Worm (Caenorhabditis elegans) whole organism, L1 larva: ENCODE results near the gene acp-3.
A peak's percentile ranks its signal among the peaks of the same experiment; 100 is the strongest.

Experiments used
- C16A3.4 ChIP-seq: fragments of 150-350 bp; optimal IDR thresholded peaks from 2 replicates; lab custom pipeline; 2014; ENCODE audit warnings: missing biosample characterization, missing genetic modification characterization
- F16B12.6 ChIP-seq: fragments of 150-350 bp; optimal IDR thresholded peaks from 2 replicates; lab custom pipeline; 2014; ENCODE audit warnings: missing biosample characterization, missing genetic modification characterization
- alr-1 ChIP-seq: fragments of 200-800 bp; sonication (Bioruptor generic); optimal IDR thresholded peaks from 2 replicates; lab custom pipeline; 2018; ENCODE audit warnings: borderline replicate concordance, mild to moderate bottlenecking, missing genetic modification characterization, missing compliant biosample characterization
- ama-1 ChIP-seq: fragments of 150-350 bp; optimal IDR thresholded peaks from 2 replicates; lab custom pipeline; 2014
- ceh-63 ChIP-seq: fragments of 200-800 bp; sonication (Bioruptor generic); optimal IDR thresholded peaks from 2 replicates; lab custom pipeline; 2018; ENCODE audit warnings: mild to moderate bottlenecking, missing genetic modification characterization, missing compliant biosample characterization
- ceh-8 ChIP-seq: fragments of 200-800 bp; sonication (Bioruptor generic); optimal IDR thresholded peaks from 2 replicates; lab custom pipeline; 2018; ENCODE audit warnings: mild to moderate bottlenecking, missing genetic modification characterization, moderate library complexity, missing compliant biosample characterization
- ces-1 ChIP-seq: fragments of 150-350 bp; optimal IDR thresholded peaks from 2 replicates; lab custom pipeline; 2014; ENCODE audit warnings: missing biosample characterization, missing genetic modification reagents, missing genetic modification characterization
- efl-1 ChIP-seq, 4 experiments: fragments of 150-350 bp; optimal IDR thresholded peaks in 3 of 4; peaks in 1 of 4; 1 replicate in 1 of 4; 2 replicates in 3 of 4; lab custom pipeline; 2014; ENCODE audit warnings: missing biosample characterization in 2 of 4, missing genetic modification characterization in 2 of 4, missing genetic modification reagents in 2 of 4
- elt-2 ChIP-seq: sonication (generic microtip); optimal IDR thresholded peaks from 2 replicates; lab custom pipeline; 2016; ENCODE audit warnings: missing genetic modification characterization, mild to moderate bottlenecking, inconsistent platforms, missing compliant biosample characterization, missing genetic modification reagents
- elt-3 ChIP-seq, 6 experiments: fragments of 150-350 bp in 1 of 6; sonication (generic microtip); optimal IDR thresholded peaks; 2 replicates each; lab custom pipeline; 2017 to 2018; ENCODE audit warnings: missing biosample characterization in 6 of 6, missing genetic modification characterization in 6 of 6, inconsistent platforms in 1 of 6
- ets-5 ChIP-seq: fragments of 200-800 bp; sonication (Bioruptor generic); IDR thresholded peaks from 2 replicates; pipeline ENCODE4 v1.3.6; 2022; ENCODE audit warnings: missing genetic modification characterization, missing compliant biosample characterization
- fkh-10 ChIP-seq: sonication (generic microtip); optimal IDR thresholded peaks from 2 replicates; lab custom pipeline; 2017; ENCODE audit warnings: missing biosample characterization, missing genetic modification reagents, missing genetic modification characterization
- fkh-8 ChIP-seq: sonication (generic microtip); optimal IDR thresholded peaks from 2 replicates; lab custom pipeline; 2016; ENCODE audit warnings: mild to moderate bottlenecking, missing genetic modification characterization, missing compliant biosample characterization
- fos-1 ChIP-seq: fragments of 150-350 bp; optimal IDR thresholded peaks from 2 replicates; lab custom pipeline; 2014; ENCODE audit warnings: missing biosample characterization, missing genetic modification characterization
- hlh-17 ChIP-seq: fragments of 200-800 bp; sonication (Bioruptor generic); optimal IDR thresholded peaks from 2 replicates; lab custom pipeline; 2018; ENCODE audit warnings: missing genetic modification characterization, mild to moderate bottlenecking, missing compliant biosample characterization, moderate library complexity, borderline replicate concordance
- jun-1 ChIP-seq: fragments of 150-350 bp; optimal IDR thresholded peaks from 2 replicates; lab custom pipeline; 2014; ENCODE audit warnings: missing biosample characterization, missing genetic modification reagents, missing genetic modification characterization
- lir-3 ChIP-seq: sonication (generic microtip); optimal IDR thresholded peaks from 2 replicates; lab custom pipeline; 2016; ENCODE audit warnings: mild to moderate bottlenecking, missing genetic modification characterization, moderate library complexity, missing compliant biosample characterization; ENCODE audit not compliant: poor library complexity
- mdl-1 ChIP-seq, 2 experiments: fragments of 150-350 bp; optimal IDR thresholded peaks; 2 replicates each; lab custom pipeline; 2014 to 2017; ENCODE audit warnings: missing biosample characterization in 2 of 2, missing genetic modification characterization in 2 of 2, inconsistent platforms in 1 of 2
- mef-2 ChIP-seq: fragments of 150-350 bp; optimal IDR thresholded peaks from 2 replicates; lab custom pipeline; 2014; ENCODE audit warnings: missing biosample characterization, missing genetic modification characterization
- nhr-12 ChIP-seq: sonication (generic microtip); optimal IDR thresholded peaks from 2 replicates; lab custom pipeline; 2017; ENCODE audit warnings: missing biosample characterization, missing genetic modification characterization
- nhr-20 ChIP-seq: sonication (generic microtip); optimal IDR thresholded peaks from 2 replicates; lab custom pipeline; 2016; ENCODE audit warnings: mild to moderate bottlenecking, missing genetic modification characterization, missing compliant biosample characterization
- nhr-237 ChIP-seq: fragments of 150-350 bp; optimal IDR thresholded peaks from 2 replicates; lab custom pipeline; 2014; ENCODE audit warnings: missing biosample characterization, missing genetic modification characterization
- nhr-71 ChIP-seq: sonication (generic microtip); optimal IDR thresholded peaks from 2 replicates; lab custom pipeline; 2016; ENCODE audit warnings: mild to moderate bottlenecking, missing genetic modification characterization, moderate library complexity, missing compliant biosample characterization
- nhr-85 ChIP-seq: sonication (generic microtip); peaks from one replicate; lab custom pipeline; 2016; ENCODE audit warnings: missing genetic modification characterization, inconsistent platforms, missing compliant biosample characterization
- pax-3 ChIP-seq: fragments of 200-800 bp; sonication (Bioruptor generic); optimal IDR thresholded peaks from 2 replicates; lab custom pipeline; 2018; ENCODE audit warnings: mild to moderate bottlenecking, missing genetic modification characterization, moderate library complexity, missing compliant biosample characterization
- skn-1 ChIP-seq: fragments of 150-350 bp; optimal IDR thresholded peaks from 2 replicates; lab custom pipeline; 2014; ENCODE audit warnings: missing biosample characterization, missing genetic modification characterization
- snu-23 ChIP-seq: sonication (generic microtip); optimal IDR thresholded peaks from 2 replicates; lab custom pipeline; 2016; ENCODE audit warnings: missing genetic modification characterization, missing compliant biosample characterization
- tbx-2 ChIP-seq: sonication (generic microtip); optimal IDR thresholded peaks from 2 replicates; lab custom pipeline; 2016; ENCODE audit warnings: missing genetic modification characterization, missing compliant biosample characterization
- unc-130 ChIP-seq: fragments of 150-350 bp; optimal IDR thresholded peaks from 2 replicates; lab custom pipeline; 2017; ENCODE audit warnings: missing biosample characterization, missing genetic modification characterization, inconsistent platforms
- unc-62 ChIP-seq: fragments of 150-350 bp; optimal IDR thresholded peaks from 2 replicates; lab custom pipeline; 2014; ENCODE audit warnings: missing biosample characterization, missing genetic modification reagents, missing genetic modification characterization
- xbp-1 ChIP-seq: sonication (generic microtip); optimal IDR thresholded peaks from 2 replicates; lab custom pipeline; 2016; ENCODE audit warnings: missing genetic modification characterization, missing compliant biosample characterization
- zip-4 ChIP-seq: fragments of 200-800 bp; sonication (Bioruptor generic); optimal IDR thresholded peaks from 2 replicates; lab custom pipeline; 2018; ENCODE audit warnings: mild to moderate bottlenecking, missing genetic modification characterization, moderate library complexity, missing compliant biosample characterization

The acp-3 gene

ce11 chrII:8404748-8405147 is 32.2 kb downstream of the acp-3 start, which contains the start of gene skpo-1:
Gene skpo-1, minus strand, starts transcription at chrII:8404848.
- TF ChIP-seq unc-130, result no peak
- no peak for TF ChIP-seq efl-1 (optimal IDR thresholded peaks at IDR 0.05; lab: Kevin White, UChicago)
- TF ChIP-seq efl-1 (GFP tag; optimal IDR thresholded peaks at IDR 0.05 in 1 of 2; lab: Kevin White, UChicago), result peak in 1 of 2 experiments; percentile 10

DNA sequence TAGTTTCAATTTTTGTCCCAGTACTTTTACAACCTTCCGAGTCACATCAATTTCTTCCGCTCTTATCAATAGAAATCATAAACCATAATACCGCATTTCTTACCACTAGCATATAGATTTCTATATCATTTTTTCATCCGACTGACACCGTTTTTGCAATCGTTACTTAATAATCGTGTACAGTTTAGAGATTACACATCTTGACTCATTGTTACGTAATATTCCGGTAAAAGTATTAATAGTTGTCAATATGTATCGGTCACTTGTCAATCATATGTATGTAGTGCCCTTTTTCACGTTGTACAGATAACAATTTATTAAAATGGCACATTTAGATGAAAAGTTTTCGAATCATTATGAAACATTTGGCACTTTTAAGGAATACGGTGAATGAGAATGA is 36.9 kb downstream of the acp-3 start:
- TF ChIP-seq nhr-237 (tag; lab: Kevin White, UChicago), result no peak
- no peak for TF ChIP-seq tbx-2 (tag; lab: Kevin White, UChicago)
- no peak for TF ChIP-seq nhr-20 (tag; lab: Kevin White, UChicago)
- TF ChIP-seq jun-1 (tag; lab: Kevin White, UChicago), result peak; percentile 48
- no peak for TF ChIP-seq alr-1 (tag; lab: Kevin White, UChicago)
- TF ChIP-seq elt-2 (tag; lab: Kevin White, UChicago), result peak; percentile 77
- TF ChIP-seq, all 84 proteins: peak for 2

DNA sequence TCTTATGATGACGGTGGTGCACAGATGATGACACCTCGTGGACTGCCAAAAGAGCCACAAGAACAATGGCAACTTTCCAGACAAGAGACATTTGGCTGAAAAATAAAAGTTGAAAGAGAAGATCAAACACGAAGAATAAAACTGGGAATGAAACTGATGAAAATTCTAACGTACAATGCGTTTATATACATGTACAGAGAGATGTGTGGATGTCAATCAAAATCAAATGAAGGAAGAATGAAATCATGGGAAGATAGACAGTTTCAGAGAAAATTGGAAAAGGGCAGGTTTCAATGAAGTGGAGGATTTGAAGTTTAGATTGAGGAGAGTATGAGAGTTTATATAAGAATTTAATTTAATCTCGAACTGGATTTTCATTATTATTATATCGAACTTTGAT is 37.9 kb downstream of the acp-3 start, which contains the start of gene dod-23:
Gene dod-23, minus strand, starts transcription at position 101 of the 400 bp plus-strand sequence.
- TF ChIP-seq xbp-1 (no peak), pax-3 (tag; lab: Kevin White, UChicago) (no peak), fkh-10 (GFP tag; lab: Kevin White, UChicago) (no peak), ets-5 (GFP tag; lab: Robert Waterston, UW) (no peak), zip-4 (no peak), unc-62 (GFP tag; lab: Kevin White, UChicago) (no peak), ama-1 (no peak), C16A3.4 (no peak), lir-3 (tag; lab: Kevin White, UChicago) (no peak), mdl-1 (tag; optimal IDR thresholded peaks at IDR 0.05; lab: Kevin White, UChicago) (no peak), elt-3 (tag; optimal IDR thresholded peaks at IDR 0.05; lab: Kevin White, UChicago) (no peak), F16B12.6 (no peak), mef-2 (tag; lab: Kevin White, UChicago) (no peak), snu-23 (GFP tag; lab: Kevin White, UChicago) (no peak), nhr-85 (tag; lab: Kevin White, UChicago) (no peak), ces-1 (GFP tag; lab: Kevin White, UChicago) (no peak), hlh-17 (GFP tag; lab: Kevin White, UChicago) (no peak)

ce11 chrII:8396041-8396440 is 40.9 kb downstream of the acp-3 start, which contains the start of gene F49E12.7:
Gene F49E12.7, minus strand, starts transcription at chrII:8396141.
- TF ChIP-seq efl-1 (optimal IDR thresholded peaks at IDR 0.05; lab: Kevin White, UChicago) (no peak), efl-1 (GFP tag; optimal IDR thresholded peaks at IDR 0.05 in 1 of 2; lab: Kevin White, UChicago) (no peak), ceh-8 (GFP tag; lab: Kevin White, UChicago) (peak; percentile 47)
- TF ChIP-seq, all 84 proteins: peak for 1

DNA sequence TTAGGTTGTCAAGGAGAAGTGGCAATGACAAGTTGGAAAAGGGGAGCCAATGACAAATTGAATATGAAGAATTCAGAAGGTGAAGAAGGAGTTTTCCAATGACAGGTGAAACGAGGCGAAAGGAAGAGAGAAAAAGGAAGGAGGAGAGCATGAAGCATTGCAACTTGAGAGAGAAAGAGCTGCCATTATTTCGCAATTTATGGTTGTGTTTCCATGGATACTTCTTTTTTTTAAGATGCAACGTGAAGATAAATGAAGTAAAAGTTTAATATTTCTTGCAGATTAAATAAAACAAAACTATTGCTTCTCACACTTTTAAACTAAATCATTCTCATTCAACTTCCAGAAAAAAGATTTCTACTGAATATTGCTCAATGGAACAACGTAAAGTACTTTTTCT is 42.7 kb downstream of the acp-3 start, which contains the start of gene F49E12.8:
Gene F49E12.8, minus strand, starts transcription at position 101 of the 400 bp plus-strand sequence.
- peak; percentile 13 for TF ChIP-seq nhr-71 (tag; lab: Kevin White, UChicago)
- TF ChIP-seq nhr-237 (tag; lab: Kevin White, UChicago), result no peak
- peak; percentile 59 for TF ChIP-seq fkh-8 (tag; lab: Kevin White, UChicago)

- no peak for TF ChIP-seq ama-1
- TF ChIP-seq nhr-12 (tag; lab: Kevin White, UChicago), result no peak
- no peak for TF ChIP-seq skn-1 (tag; lab: Kevin White, UChicago)
- no peak for TF ChIP-seq ceh-63
- no peak for TF ChIP-seq fos-1
- TF ChIP-seq zip-4, result no peak
- TF ChIP-seq, all 84 proteins: peak for 0
Observed at ce11 chrII:8392215-8392614, 44.7 kb downstream of the acp-3 start.
